Worm (Caenorhabditis elegans): ENCODE measurements around the gene F59D12.5.

ce11 chrX:15629615-15630014 is 17.6 kb downstream of the F59D12.5 start:
- no peak for TF ChIP-seq unc-62 (GFP tag; optimal IDR thresholded peaks at IDR 0.05)
- no peak for TF ChIP-seq lin-26 (GFP tag; IDR thresholded peaks at IDR 0.05)
